Fruit fly (Drosophila melanogaster) Kc167 (cell line): Measurements from ENCODE around the gene Hap40.

Experiments used
- Myc ChIP-seq: fragments of >200 bp; optimal IDR thresholded peaks from 2 replicates; lab custom pipeline; 2017; ENCODE audit warnings: missing external identifiers
- Sin3A ChIP-seq: fragments of >200 bp; optimal IDR thresholded peaks from 2 replicates; lab custom pipeline; 2018; ENCODE audit warnings: missing external identifiers
- h ChIP-seq: fragments of >200 bp; optimal IDR thresholded peaks from 3 replicates; lab custom pipeline; 2018; ENCODE audit warnings: missing external identifiers
- insv ChIP-seq: fragments of >200 bp; optimal IDR thresholded peaks from 3 replicates; lab custom pipeline; 2018; ENCODE audit warnings: missing external identifiers
- psq ChIP-seq: fragments of >200 bp; optimal IDR thresholded peaks from 2 replicates; lab custom pipeline; 2017; ENCODE audit warnings: missing external identifiers
- ttk ChIP-seq: sonication (Bioruptor generic); optimal IDR thresholded peaks from 2 replicates; lab custom pipeline; 2017; ENCODE audit warnings: missing external identifiers

Gene Hap40

DNA sequence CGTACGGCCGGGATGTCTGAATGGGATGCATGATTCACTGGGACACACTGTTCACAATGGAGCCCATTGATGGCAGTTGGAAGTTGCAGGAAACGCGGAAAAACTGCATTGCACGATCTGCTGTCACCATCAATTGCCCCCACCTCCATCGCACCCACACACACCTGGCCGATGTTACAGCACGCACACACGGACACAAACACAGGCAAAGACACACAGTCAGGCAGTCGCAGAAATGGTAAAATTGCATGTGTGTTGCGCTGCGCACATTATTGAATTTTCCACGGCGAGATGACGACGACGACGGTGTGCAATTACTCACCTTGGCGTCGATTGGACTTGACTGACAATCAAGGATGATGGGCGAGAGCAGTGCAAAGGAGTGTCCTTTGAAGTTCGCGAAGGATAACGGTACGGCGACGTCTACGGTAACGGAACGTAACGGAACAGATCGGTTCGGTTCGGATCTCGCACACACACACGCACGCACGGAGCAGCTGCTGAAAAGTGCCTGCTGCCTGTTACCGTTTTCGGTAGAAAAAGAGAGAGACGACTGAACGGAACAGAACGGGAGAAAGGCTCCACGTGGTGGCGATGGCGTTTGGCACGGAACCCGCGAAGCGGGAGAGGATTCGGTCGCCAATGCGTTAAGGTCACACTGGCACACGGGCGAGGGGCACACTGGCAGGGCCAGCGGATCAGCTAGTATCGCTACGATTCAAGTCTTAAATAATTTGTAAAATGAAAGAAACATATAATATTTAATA lies 6.2 kb downstream of the Hap40 start, which contains the start of the genes CG9281 and CG15601:
TSS of gene CG9281 (minus strand) at position 556 of the 767 bp plus-strand sequence.
TSS of gene CG15601 (plus strand) at position 664 of the 767 bp plus-strand sequence.
- no peak for TF ChIP-seq h (lab: Kevin White, UChicago)
- no peak for TF ChIP-seq Sin3A (lab: Kevin White, UChicago)
- TF ChIP-seq insv (lab: Kevin White, UChicago), result no peak
- TF ChIP-seq ttk (lab: Kevin White, UChicago), result no peak
- TF ChIP-seq psq (lab: Kevin White, UChicago), result no peak
- TF ChIP-seq Myc (lab: Kevin White, UChicago), result no peak

DNA sequence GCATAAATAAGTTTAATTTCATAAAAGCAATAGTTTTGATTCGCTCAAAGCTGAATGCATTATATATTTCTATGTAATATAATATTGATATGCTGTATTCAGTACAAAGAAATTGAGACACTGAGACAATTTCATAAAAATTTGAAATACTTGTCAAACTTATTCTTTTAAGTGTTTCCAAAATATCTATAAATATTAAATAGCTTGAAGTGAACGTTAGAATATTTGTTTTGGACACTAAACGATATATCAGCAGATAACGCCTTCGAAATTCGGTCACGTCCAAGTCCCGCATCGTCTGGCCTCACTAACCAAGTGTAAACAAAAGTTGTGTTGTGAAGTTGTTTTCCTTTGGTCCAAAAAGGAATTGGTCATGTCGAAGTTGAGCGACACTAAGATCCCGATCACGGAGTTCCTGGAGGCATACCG lies 6.8 kb downstream of the Hap40 start:
- no peak for TF ChIP-seq h (lab: Kevin White, UChicago)
- no peak for TF ChIP-seq Myc (lab: Kevin White, UChicago)
- no peak for TF ChIP-seq ttk (lab: Kevin White, UChicago)
- no peak for TF ChIP-seq psq (lab: Kevin White, UChicago)
- no peak for TF ChIP-seq Sin3A (lab: Kevin White, UChicago)
- no peak for TF ChIP-seq insv (lab: Kevin White, UChicago)

DNA sequence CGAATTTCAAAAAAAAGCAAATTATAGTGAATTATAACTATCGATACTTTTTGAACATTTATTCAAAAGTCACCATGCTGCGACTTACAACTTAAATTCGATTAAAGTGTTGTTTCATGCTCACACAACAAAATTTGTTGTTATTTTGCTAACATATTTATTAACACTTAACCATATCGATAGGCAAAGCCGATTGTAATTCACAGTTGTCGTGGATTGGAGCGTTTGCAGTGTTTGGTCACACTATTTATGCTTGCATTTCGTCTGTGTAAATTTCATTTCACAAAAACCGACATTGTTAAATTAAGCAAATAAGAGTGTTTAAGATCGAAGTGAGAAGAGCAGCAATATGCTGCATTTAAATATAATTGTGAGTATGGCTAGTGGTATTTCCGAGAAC lies 8.5 kb downstream of the Hap40 start, which contains the start of gene HUWE1:
TSS of gene HUWE1 (plus strand) at position 220 of the 400 bp plus-strand sequence.
- no peak for TF ChIP-seq psq (lab: Kevin White, UChicago)
- no peak for TF ChIP-seq Sin3A (lab: Kevin White, UChicago)

DNA sequence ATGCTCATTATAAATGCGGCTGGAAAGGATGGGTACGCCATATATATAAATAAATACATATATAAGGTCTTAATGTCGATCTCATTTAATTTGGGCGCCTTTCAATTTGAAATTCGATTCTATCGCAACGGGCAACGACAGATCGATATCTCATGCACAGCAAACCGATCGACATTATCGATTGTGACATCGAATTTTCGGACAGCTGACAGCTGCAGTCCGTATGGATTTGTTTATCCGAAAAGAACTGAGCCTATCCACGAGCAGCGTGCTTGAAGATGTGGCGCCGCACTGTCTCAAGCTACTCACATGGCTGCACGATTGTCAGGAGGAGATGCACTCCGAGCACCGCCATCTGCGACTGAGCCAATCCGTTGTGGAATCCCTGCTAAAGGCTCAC lies 28.0 kb downstream of the Hap40 start, which contains the start of gene CG8191:
TSS of gene CG8191 (plus strand) at position 211 of the 400 bp plus-strand sequence.
- TF ChIP-seq h (lab: Kevin White, UChicago) (no peak), Sin3A (lab: Kevin White, UChicago) (no peak), insv (lab: Kevin White, UChicago) (no peak)

DNA sequence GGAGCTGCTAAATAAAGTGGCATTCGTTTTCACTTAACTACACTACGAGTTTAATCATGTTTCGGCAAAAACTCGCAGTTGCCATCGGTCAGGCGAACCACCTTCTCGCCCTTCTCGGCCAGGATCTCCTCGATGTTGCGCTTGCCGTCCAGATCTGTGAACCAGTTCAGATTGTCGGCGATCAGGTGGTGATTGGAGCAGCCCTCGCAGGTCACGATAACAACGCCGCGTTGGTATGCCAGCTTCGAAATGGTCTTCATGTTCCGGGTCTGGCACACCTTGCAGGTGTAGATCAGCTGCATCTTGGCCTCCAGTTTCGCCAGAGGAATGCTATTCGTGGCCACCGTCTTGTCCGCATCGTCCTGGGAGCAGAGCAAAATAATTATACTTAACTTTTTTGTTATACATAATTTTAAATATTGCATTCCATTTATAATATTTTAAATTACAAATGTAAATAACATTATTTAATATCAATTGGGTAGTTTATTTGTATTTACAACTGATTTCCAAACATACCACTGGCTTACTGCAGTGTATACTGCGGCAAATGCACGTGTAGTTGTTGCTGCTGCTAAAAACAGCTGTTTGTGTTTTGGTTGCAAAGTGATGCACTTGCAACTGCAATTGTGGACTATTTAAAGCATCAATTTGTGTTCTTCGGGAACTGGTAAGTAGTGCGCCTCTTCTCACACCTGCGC lies 29.4 kb downstream of the Hap40 start:
- TF ChIP-seq psq (lab: Kevin White, UChicago), result no peak
- no peak for TF ChIP-seq Myc (lab: Kevin White, UChicago)
- no peak for TF ChIP-seq h (lab: Kevin White, UChicago)
- no peak for TF ChIP-seq insv (lab: Kevin White, UChicago)
- TF ChIP-seq Sin3A (lab: Kevin White, UChicago), result no peak
- no peak for TF ChIP-seq ttk (lab: Kevin White, UChicago)

DNA sequence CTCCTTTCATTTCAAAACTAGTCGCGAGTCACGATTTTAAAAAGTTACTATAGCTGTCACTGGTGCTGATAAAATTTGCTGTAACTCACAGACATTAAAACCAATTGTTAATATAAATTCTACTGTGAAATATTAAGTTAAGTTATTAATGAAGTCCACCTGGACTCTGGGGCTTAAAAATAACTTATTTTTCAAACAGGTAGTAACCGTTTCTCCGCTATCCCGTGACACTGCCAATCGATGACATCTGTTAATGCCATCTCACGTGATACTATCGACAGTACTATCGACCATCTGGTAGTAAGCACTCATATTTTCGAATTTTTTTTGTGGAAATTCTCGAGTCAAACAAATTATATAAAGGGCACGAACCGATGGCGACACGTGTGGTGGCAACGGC lies 30.1 kb downstream of the Hap40 start, which contains the start of the genes CG12379 and MagR:
TSS of gene CG12379 (minus strand) at position 2 of the 400 bp plus-strand sequence.
TSS of gene MagR (plus strand) at position 276 of the 400 bp plus-strand sequence.
- no peak for TF ChIP-seq insv (lab: Kevin White, UChicago)

DNA sequence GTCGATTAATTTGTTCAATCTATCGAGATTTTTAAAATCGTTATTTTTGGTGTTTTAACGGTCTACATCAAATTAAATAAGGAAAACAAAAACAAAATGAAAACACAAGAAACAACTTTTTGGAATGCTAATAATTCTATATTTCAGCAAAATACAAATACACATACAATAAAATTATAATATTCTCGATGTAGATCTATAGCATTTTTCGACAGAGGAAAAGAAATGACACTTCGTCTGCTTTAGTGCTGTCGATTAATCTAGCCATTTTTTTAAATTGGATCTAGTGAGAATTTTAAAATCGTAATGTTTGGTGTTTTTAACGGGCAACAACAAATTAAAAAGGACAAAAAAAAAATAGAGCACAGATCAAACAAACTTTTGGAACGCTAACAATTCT lies 33.2 kb downstream of the Hap40 start, which contains the start of gene Arp6:
TSS of gene Arp6 (minus strand) at position 11 of the 400 bp plus-strand sequence.
- TF ChIP-seq Sin3A (lab: Kevin White, UChicago) (no peak), insv (lab: Kevin White, UChicago) (no peak), psq (lab: Kevin White, UChicago) (no peak), ttk (lab: Kevin White, UChicago) (no peak), Myc (lab: Kevin White, UChicago) (no peak), h (lab: Kevin White, UChicago) (no peak)

DNA sequence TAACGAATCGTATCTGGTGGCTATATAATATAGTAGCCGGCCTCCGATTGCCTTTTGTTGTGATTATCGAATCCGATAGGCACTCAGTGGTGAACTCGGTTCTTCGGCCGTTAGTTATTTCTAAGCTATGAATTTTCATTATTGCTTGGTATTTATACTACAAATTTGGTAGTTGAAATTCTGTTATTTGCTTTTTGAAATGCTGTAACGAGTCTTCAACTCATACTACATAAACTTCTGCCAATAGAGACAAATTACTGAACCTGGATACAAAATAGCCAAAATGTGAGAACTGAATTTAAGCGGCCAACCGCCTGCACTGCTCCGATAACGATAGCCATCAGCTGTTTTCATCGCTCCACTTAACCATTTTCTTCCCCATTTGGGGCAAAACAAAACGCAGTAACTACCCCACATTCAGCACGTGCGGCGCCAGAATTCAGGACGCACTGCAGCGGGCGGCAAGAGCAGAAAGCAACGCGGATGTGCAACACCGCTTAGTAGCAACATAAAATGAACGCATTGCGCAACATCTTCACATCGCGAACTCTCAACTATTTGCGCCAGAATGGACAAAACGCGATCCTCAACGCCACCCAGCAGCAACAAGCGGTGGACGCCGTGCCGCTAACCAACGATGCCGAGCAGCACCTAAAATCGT lies 35.1 kb downstream of the Hap40 start, which contains the start of the genes CG11679 and CG8206:
TSS of gene CG11679 (minus strand) at position 65 of the 661 bp plus-strand sequence.
TSS of gene CG8206 (plus strand) at position 341 of the 661 bp plus-strand sequence.
- TF ChIP-seq Myc (lab: Kevin White, UChicago) (no peak), h (lab: Kevin White, UChicago) (no peak), ttk (lab: Kevin White, UChicago) (no peak), insv (lab: Kevin White, UChicago) (no peak)

DNA sequence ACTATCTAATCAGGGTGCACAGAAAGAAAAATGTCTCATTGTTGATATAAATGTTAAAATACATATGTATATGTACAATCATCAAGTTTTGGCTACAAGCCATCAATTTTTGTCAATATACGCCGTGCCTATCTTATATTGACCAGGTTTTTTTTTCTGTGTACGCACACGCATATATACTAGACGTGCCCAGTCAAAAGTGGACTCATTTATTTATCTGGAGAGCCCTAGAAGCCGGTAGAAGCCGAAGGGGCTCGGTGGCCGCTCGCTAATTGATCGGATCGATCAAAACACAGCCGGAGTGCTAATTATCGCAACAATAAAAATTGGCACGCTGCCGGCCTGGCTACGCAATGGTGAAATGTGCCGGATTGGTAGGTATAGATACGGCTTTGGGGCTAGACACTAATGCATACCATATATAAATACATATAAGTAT lies 36.4 kb downstream of the Hap40 start:
- TF ChIP-seq insv (lab: Kevin White, UChicago) (no peak), ttk (lab: Kevin White, UChicago) (no peak), Myc (lab: Kevin White, UChicago) (no peak), Sin3A (lab: Kevin White, UChicago) (no peak), h (lab: Kevin White, UChicago) (no peak), psq (lab: Kevin White, UChicago) (no peak)

DNA sequence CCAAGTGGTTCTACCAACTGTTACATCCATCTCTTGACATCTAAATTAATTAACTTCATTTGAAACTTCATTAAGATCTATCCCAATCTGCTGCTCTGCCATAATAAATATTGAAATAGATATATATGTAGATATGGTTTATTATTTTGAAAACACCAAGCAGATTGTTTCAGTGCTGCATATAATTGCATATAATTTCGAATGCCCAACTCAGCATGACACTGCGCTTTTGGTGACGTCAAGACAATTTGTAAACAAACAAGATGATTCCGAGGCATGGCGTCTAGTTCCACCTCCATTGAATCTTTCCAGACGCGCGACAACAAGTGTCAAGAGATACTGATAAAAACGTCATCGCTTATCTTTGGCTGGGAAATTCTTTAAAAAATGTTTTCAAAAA lies 37.0 kb downstream of the Hap40 start:
- no peak for TF ChIP-seq ttk (lab: Kevin White, UChicago)
- TF ChIP-seq h (lab: Kevin White, UChicago), result no peak
